Fruit fly (Drosophila melanogaster): ENCODE results near the gene CG32811.

DNA sequence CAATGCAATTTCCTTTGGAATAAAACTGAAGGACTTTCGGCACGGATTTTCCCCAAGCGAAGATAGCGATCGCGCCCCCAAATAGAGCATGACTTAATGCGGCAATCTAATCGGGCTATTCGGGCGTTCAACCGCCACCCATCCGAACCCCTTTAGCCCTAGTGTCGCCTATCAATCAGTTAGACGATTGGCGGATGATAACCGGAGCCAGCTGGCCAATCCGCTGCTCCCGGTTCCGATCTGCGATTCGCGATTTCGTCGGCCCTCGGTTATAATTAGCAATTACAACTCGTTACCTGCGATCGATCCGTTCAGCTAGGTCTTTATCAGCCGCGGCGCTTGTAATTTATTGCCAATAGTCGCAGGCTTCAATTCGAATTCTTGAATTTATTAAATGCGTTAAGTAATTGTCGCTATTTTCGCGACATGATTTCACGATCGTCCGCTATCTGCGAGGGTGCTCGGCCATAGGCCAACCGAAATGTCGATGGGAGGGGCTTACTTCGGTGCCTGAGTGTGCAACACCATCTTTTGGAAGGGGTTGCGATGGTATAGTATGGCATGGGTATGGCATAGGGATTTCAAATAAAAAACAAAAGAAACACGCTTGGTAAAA lies 15.1 kb downstream of the CG32811 start:
- TF ChIP-seq CG6854 (GFP tag; optimal IDR thresholded peaks at IDR 0.05) (no peak), Hr39 (GFP tag; optimal IDR thresholded peaks at IDR 0.05) (no peak)
